Fruit fly (Drosophila melanogaster): Measurements from ENCODE around the gene CG6138.

Gene CG6138

dm6 chr2L:10616767-10617166, 49.7 kb downstream of the CG6138 start (continued):
- peak; percentile 84 for TF ChIP-seq Sox102F (GFP tag; optimal IDR thresholded peaks at IDR 0.05)
- no peak for TF ChIP-seq Dip2 (GFP tag; IDR thresholded peaks at IDR 0.05)
- peak; percentile 99 for TF ChIP-seq CG11504 (tag; optimal IDR thresholded peaks at IDR 0.05)
- TF ChIP-seq psq (GFP tag; optimal IDR thresholded peaks at IDR 0.05): no peak
- TF ChIP-seq cad (GFP tag; optimal IDR thresholded peaks at IDR 0.05): no peak
- peak; percentile 80 for TF ChIP-seq CG32772 (GFP tag; IDR thresholded peaks at IDR 0.05)
- peak; percentile 70 for TF ChIP-seq tap (tag; optimal IDR thresholded peaks at IDR 0.05)
- peak; percentile 45 for TF ChIP-seq CG16815 (GFP tag; optimal IDR thresholded peaks at IDR 0.05)
- TF ChIP-seq Nf-YC (tag; optimal IDR thresholded peaks at IDR 0.05): no peak
- no peak for TF ChIP-seq knrl (GFP tag; IDR thresholded peaks at IDR 0.05; ENCODE audit: partially characterized antibody)
- no peak for TF ChIP-seq CG16779 (GFP tag; IDR thresholded peaks at IDR 0.05)
- peak; percentile 7 for TF ChIP-seq slou (GFP tag; optimal IDR thresholded peaks at IDR 0.05)
- peak; percentile 49 for TF ChIP-seq CG31224 (GFP tag; IDR thresholded peaks at IDR 0.05)
- TF ChIP-seq PHDP (tag; optimal IDR thresholded peaks at IDR 0.05): peak; percentile 76
- TF ChIP-seq twi (tag; optimal IDR thresholded peaks at IDR 0.05): no peak
- TF ChIP-seq CG11456 (GFP tag; IDR thresholded peaks at IDR 0.05): no peak
- no peak for TF ChIP-seq CG9876 (GFP tag; optimal IDR thresholded peaks at IDR 0.05)
- peak; percentile 80 to 88 for TF ChIP-seq bsh (GFP tag; optimal IDR thresholded peaks at IDR 0.05)
- no peak for TF ChIP-seq pros (GFP tag; optimal IDR thresholded peaks at IDR 0.05)
- TF ChIP-seq br (optimal IDR thresholded peaks at IDR 0.05): no peak
- peak; percentile 6 for TF ChIP-seq Bdp1 (GFP tag; optimal IDR thresholded peaks at IDR 0.05)
- TF ChIP-seq Pdp1 (GFP tag; optimal IDR thresholded peaks at IDR 0.05): peak; percentile 32 to 67
- no peak for TF ChIP-seq exex (tag; optimal IDR thresholded peaks at IDR 0.05)
- TF ChIP-seq emc (GFP tag; optimal IDR thresholded peaks at IDR 0.05): no peak
- no peak for TF ChIP-seq zen2 (GFP tag; IDR thresholded peaks at IDR 0.05; ENCODE audit: partially characterized antibody)
- TF ChIP-seq CG13775 (GFP tag; optimal IDR thresholded peaks at IDR 0.05): peak; percentile 30
- no peak for TF ChIP-seq h (optimal IDR thresholded peaks at IDR 0.05)
- TF ChIP-seq Mad (GFP tag; optimal IDR thresholded peaks at IDR 0.05): peak; percentile 37
- TF ChIP-seq gem (tag; optimal IDR thresholded peaks at IDR 0.05): peak; percentile 86
- peak; percentile 61 for TF ChIP-seq slbo (GFP tag; IDR thresholded peaks at IDR 0.05)
- no peak for TF ChIP-seq Doc3 (GFP tag; IDR thresholded peaks at IDR 0.05; ENCODE audit: partially characterized antibody)
- TF ChIP-seq disco-r (GFP tag; optimal IDR thresholded peaks at IDR 0.05): peak; percentile 15
- peak; percentile 68 for TF ChIP-seq Ssrp (tag; optimal IDR thresholded peaks at IDR 0.05)
- 0 out of 2 replicates have a peak, but pooled peaks have one; percentile 41 for TF ChIP-seq klu (GFP tag; IDR thresholded peaks at IDR 0.05)
- peak; percentile 15 for TF ChIP-seq fd64A (GFP tag; optimal IDR thresholded peaks at IDR 0.05)
- TF ChIP-seq CG10565 (GFP tag; optimal IDR thresholded peaks at IDR 0.05): peak; percentile 3
- peak; percentile 60 for TF ChIP-seq Chrac-16 (GFP tag; optimal IDR thresholded peaks at IDR 0.05)
- no peak for TF ChIP-seq CG9932 (GFP tag; IDR thresholded peaks at IDR 0.05)
- TF ChIP-seq dimm (GFP tag; IDR thresholded peaks at IDR 0.05): 0 out of 2 replicates have a peak, but pooled peaks have one; percentile 25
- peak; percentile 63 for TF ChIP-seq CG14667 (GFP tag; IDR thresholded peaks at IDR 0.05)
- peak; percentile 26 for TF ChIP-seq Dad (GFP tag; optimal IDR thresholded peaks at IDR 0.05)
- TF ChIP-seq wek (GFP tag; optimal IDR thresholded peaks at IDR 0.05): no peak
- peak; percentile 50; the same call in 3 of the 4 replicates for TF ChIP-seq Gug (GFP tag; IDR thresholded peaks at IDR 0.05)
- peak; percentile 41 for TF ChIP-seq CG1647 (GFP tag; optimal IDR thresholded peaks at IDR 0.05)
- peak; percentile 36 for TF ChIP-seq Myb (GFP tag; optimal IDR thresholded peaks at IDR 0.05)
- TF ChIP-seq ATbp (GFP tag; optimal IDR thresholded peaks at IDR 0.05): peak; percentile 76
- peak; percentile 69 for TF ChIP-seq CG12219 (GFP tag; optimal IDR thresholded peaks at IDR 0.05)
- peak; percentile 68 for TF ChIP-seq tin (GFP tag; optimal IDR thresholded peaks at IDR 0.05)
- peak; percentile 28 for TF ChIP-seq tx (GFP tag; optimal IDR thresholded peaks at IDR 0.05)
- peak; percentile 48 for TF ChIP-seq CG12769 (tag; optimal IDR thresholded peaks at IDR 0.05)
- peak; percentile 66; the same call in 1 of the 2 replicates for TF ChIP-seq dati (GFP tag; IDR thresholded peaks at IDR 0.05)
- peak; percentile 19 for TF ChIP-seq Dip3 (GFP tag; optimal IDR thresholded peaks at IDR 0.05)

Measured in whole organism, embryonic.